Worm (Caenorhabditis elegans) whole organism, L1 larva: Measurements from ENCODE around the gene C05D11.13.
A peak's percentile ranks its signal among the peaks of the same experiment; 100 is the strongest.

ENCODE experiments used
- C04F5.9 ChIP-seq: sonication (generic microtip); optimal IDR thresholded peaks from 2 replicates; lab custom pipeline; 2016; ENCODE audit warnings: missing genetic modification characterization, missing compliant biosample characterization
- C16A3.4 ChIP-seq: fragments of 150-350 bp; optimal IDR thresholded peaks from 2 replicates; lab custom pipeline; 2014; ENCODE audit warnings: missing biosample characterization, missing genetic modification characterization
- F16B12.6 ChIP-seq: fragments of 150-350 bp; optimal IDR thresholded peaks from 2 replicates; lab custom pipeline; 2014; ENCODE audit warnings: missing biosample characterization, missing genetic modification characterization
- ama-1 ChIP-seq: fragments of 150-350 bp; optimal IDR thresholded peaks from 2 replicates; lab custom pipeline; 2014
- blmp-1 ChIP-seq: fragments of 150-350 bp; optimal IDR thresholded peaks from 2 replicates; lab custom pipeline; 2014; ENCODE audit warnings: missing biosample characterization, missing genetic modification characterization
- ceh-63 ChIP-seq: fragments of 200-800 bp; sonication (Bioruptor generic); optimal IDR thresholded peaks from 2 replicates; lab custom pipeline; 2018; ENCODE audit warnings: mild to moderate bottlenecking, missing genetic modification characterization, missing compliant biosample characterization
- ceh-88 ChIP-seq: fragments of 200-800 bp; sonication (Bioruptor generic); IDR thresholded peaks from 2 replicates; pipeline ENCODE4 v1.3.6; 2022; ENCODE audit warnings: missing genetic modification characterization, missing compliant biosample characterization
- ceh-90 ChIP-seq: sonication (generic microtip); optimal IDR thresholded peaks from 2 replicates; lab custom pipeline; 2016; ENCODE audit warnings: missing genetic modification characterization, missing compliant biosample characterization
- dpl-1 ChIP-seq, 3 experiments: fragments of 150-350 bp in 2 of 3; sonication (generic microtip) in 1 of 3; optimal IDR thresholded peaks; 2 replicates each; lab custom pipeline; 2014 to 2017; ENCODE audit warnings: missing biosample characterization in 3 of 3, missing genetic modification characterization in 3 of 3, missing genetic modification reagents in 3 of 3
- efl-3 ChIP-seq: fragments of 200-800 bp; sonication (Bioruptor generic); optimal IDR thresholded peaks from 2 replicates; lab custom pipeline; 2018; ENCODE audit warnings: mild to moderate bottlenecking, missing genetic modification characterization, missing compliant biosample characterization
- elt-2 ChIP-seq: sonication (generic microtip); optimal IDR thresholded peaks from 2 replicates; lab custom pipeline; 2016; ENCODE audit warnings: missing genetic modification characterization, mild to moderate bottlenecking, inconsistent platforms, missing compliant biosample characterization, missing genetic modification reagents
- elt-3 ChIP-seq, 6 experiments: fragments of 150-350 bp in 1 of 6; sonication (generic microtip); optimal IDR thresholded peaks; 2 replicates each; lab custom pipeline; 2017 to 2018; ENCODE audit warnings: missing biosample characterization in 6 of 6, missing genetic modification characterization in 6 of 6, inconsistent platforms in 1 of 6
- fkh-10 ChIP-seq: sonication (generic microtip); optimal IDR thresholded peaks from 2 replicates; lab custom pipeline; 2017; ENCODE audit warnings: missing biosample characterization, missing genetic modification reagents, missing genetic modification characterization
- fkh-4 ChIP-seq: sonication (generic microtip); optimal IDR thresholded peaks from 2 replicates; lab custom pipeline; 2016; ENCODE audit warnings: missing compliant biosample characterization, missing genetic modification characterization, borderline replicate concordance
- fos-1 ChIP-seq: fragments of 150-350 bp; optimal IDR thresholded peaks from 2 replicates; lab custom pipeline; 2014; ENCODE audit warnings: missing biosample characterization, missing genetic modification characterization
- grh-1 ChIP-seq: fragments of 200-800 bp; sonication (Bioruptor generic); IDR thresholded peaks from 2 replicates; pipeline ENCODE4 v1.3.6; 2022; ENCODE audit warnings: missing genetic modification reagents, missing genetic modification characterization, missing compliant biosample characterization
- hlh-4 ChIP-seq: sonication (generic microtip); optimal IDR thresholded peaks from 2 replicates; lab custom pipeline; 2016; ENCODE audit warnings: mild to moderate bottlenecking, missing genetic modification characterization, missing compliant biosample characterization
- hpl-2 ChIP-seq: fragments of 150-350 bp; optimal IDR thresholded peaks from 2 replicates; lab custom pipeline; 2014; ENCODE audit warnings: missing biosample characterization, missing genetic modification reagents, missing genetic modification characterization
- irx-1 ChIP-seq: sonication (generic microtip); optimal IDR thresholded peaks from 2 replicates; lab custom pipeline; 2016; ENCODE audit warnings: missing genetic modification characterization, missing compliant biosample characterization
- isw-1 ChIP-seq: fragments of 200-800 bp; sonication (Bioruptor generic); IDR thresholded peaks from 2 replicates; pipeline ENCODE4 v1.3.6; 2022; ENCODE audit warnings: missing genetic modification characterization, missing compliant biosample characterization
- lin-13 ChIP-seq: fragments of 150-350 bp; optimal IDR thresholded peaks from 2 replicates; lab custom pipeline; 2014; ENCODE audit warnings: missing biosample characterization, missing genetic modification reagents, missing genetic modification characterization
- lin-35 ChIP-seq, 2 experiments: fragments of 150-350 bp; optimal IDR thresholded peaks; 2 replicates each; lab custom pipeline; 2014; ENCODE audit warnings: missing biosample characterization in 2 of 2, missing genetic modification characterization in 2 of 2, missing genetic modification reagents in 2 of 2
- lsy-2 ChIP-seq, 2 experiments: fragments of 150-350 bp; optimal IDR thresholded peaks; 2 replicates each; lab custom pipeline; 2014; ENCODE audit warnings: missing biosample characterization in 2 of 2, missing genetic modification characterization in 2 of 2
- mab-9 ChIP-seq: fragments of 200-800 bp; sonication (Bioruptor generic); IDR thresholded peaks from 2 replicates; pipeline ENCODE4 v1.3.6; 2022; ENCODE audit warnings: missing genetic modification reagents, missing genetic modification characterization, missing compliant biosample characterization
- nhr-237 ChIP-seq: fragments of 150-350 bp; optimal IDR thresholded peaks from 2 replicates; lab custom pipeline; 2014; ENCODE audit warnings: missing biosample characterization, missing genetic modification characterization
- nhr-47 ChIP-seq: sonication (generic microtip); optimal IDR thresholded peaks from 2 replicates; lab custom pipeline; 2016; ENCODE audit warnings: mild to moderate bottlenecking, missing genetic modification characterization, moderate library complexity, missing compliant biosample characterization
- nhr-71 ChIP-seq: sonication (generic microtip); optimal IDR thresholded peaks from 2 replicates; lab custom pipeline; 2016; ENCODE audit warnings: mild to moderate bottlenecking, missing genetic modification characterization, moderate library complexity, missing compliant biosample characterization
- nhr-84 ChIP-seq: sonication (generic microtip); optimal IDR thresholded peaks from 2 replicates; lab custom pipeline; 2017; ENCODE audit warnings: missing biosample characterization, missing genetic modification characterization
- nhr-85 ChIP-seq: sonication (generic microtip); peaks from one replicate; lab custom pipeline; 2016; ENCODE audit warnings: missing genetic modification characterization, inconsistent platforms, missing compliant biosample characterization
- nhr-90 ChIP-seq: sonication (generic microtip); optimal IDR thresholded peaks from 2 replicates; lab custom pipeline; 2016; ENCODE audit warnings: mild to moderate bottlenecking, missing genetic modification characterization, missing compliant biosample characterization; ENCODE audit not compliant: poor library complexity
- pqm-1 ChIP-seq: sonication (generic microtip); optimal IDR thresholded peaks from 3 replicates; lab custom pipeline; 2017; ENCODE audit warnings: missing biosample characterization, missing genetic modification characterization
- snu-23 ChIP-seq: sonication (generic microtip); optimal IDR thresholded peaks from 2 replicates; lab custom pipeline; 2016; ENCODE audit warnings: missing genetic modification characterization, missing compliant biosample characterization
- sup-37 ChIP-seq: fragments of 200-800 bp; sonication (Bioruptor generic); optimal IDR thresholded peaks from 2 replicates; lab custom pipeline; 2018; ENCODE audit warnings: mild to moderate bottlenecking, missing genetic modification characterization, missing compliant biosample characterization
- tlp-1 ChIP-seq: fragments of 150-350 bp; optimal IDR thresholded peaks from 2 replicates; lab custom pipeline; 2014; ENCODE audit warnings: missing biosample characterization, missing genetic modification characterization
- unc-30 ChIP-seq: sonication (generic microtip); optimal IDR thresholded peaks from 2 replicates; lab custom pipeline; 2017; ENCODE audit warnings: missing biosample characterization, missing genetic modification characterization
- unc-86 ChIP-seq: sonication (generic microtip); optimal IDR thresholded peaks from 2 replicates; lab custom pipeline; 2016; ENCODE audit warnings: missing genetic modification characterization, missing compliant biosample characterization
- vab-15 ChIP-seq: sonication (generic microtip); optimal IDR thresholded peaks from 2 replicates; lab custom pipeline; 2017; ENCODE audit warnings: missing genotype, mild to moderate bottlenecking, missing genetic modification characterization, missing compliant biosample characterization
- xbp-1 ChIP-seq: sonication (generic microtip); optimal IDR thresholded peaks from 2 replicates; lab custom pipeline; 2016; ENCODE audit warnings: missing genetic modification characterization, missing compliant biosample characterization
- zip-4 ChIP-seq: fragments of 200-800 bp; sonication (Bioruptor generic); optimal IDR thresholded peaks from 2 replicates; lab custom pipeline; 2018; ENCODE audit warnings: mild to moderate bottlenecking, missing genetic modification characterization, moderate library complexity, missing compliant biosample characterization

Gene C05D11.13

DNA sequence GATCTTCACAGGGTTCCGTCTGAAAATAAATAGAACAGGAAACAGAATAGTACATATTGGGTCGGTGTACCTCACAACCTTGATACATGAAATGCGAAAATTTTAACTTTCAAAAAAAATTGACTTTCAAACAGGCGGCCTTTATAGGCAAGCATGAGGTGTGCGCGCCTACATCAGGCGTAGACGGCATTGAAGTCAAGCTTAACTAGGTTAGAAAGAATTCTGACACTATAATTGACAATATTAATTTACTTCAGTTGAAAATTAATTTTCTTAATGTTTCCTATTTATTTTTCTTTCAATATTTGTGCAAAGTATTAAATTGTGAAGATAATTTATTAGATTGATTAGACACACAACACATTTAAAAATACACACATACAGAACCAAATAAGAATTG, 32.5 kb downstream of the C05D11.13 start, which contains the start of gene C05D11.5:
Gene C05D11.5, minus strand, starts transcription at position 101 of the 400 bp plus-strand sequence.
- TF ChIP-seq nhr-71 (tag; lab: Kevin White, UChicago): no peak
- no peak for TF ChIP-seq lsy-2 (tag; optimal IDR thresholded peaks at IDR 0.05; lab: Kevin White, UChicago)
- no peak for TF ChIP-seq ama-1
- no peak for TF ChIP-seq fos-1 (tag; lab: Kevin White, UChicago)
- TF ChIP-seq nhr-237: no peak
- no peak for TF ChIP-seq unc-30 (tag; lab: Kevin White, UChicago)
- no peak for TF ChIP-seq sup-37 (GFP tag; lab: Kevin White, UChicago)
- no peak for TF ChIP-seq hpl-2 (GFP tag; lab: Kevin White, UChicago)
- TF ChIP-seq ceh-90: no peak
- TF ChIP-seq C04F5.9: no peak
- TF ChIP-seq vab-15 (tag; lab: Kevin White, UChicago): no peak
- no peak for TF ChIP-seq blmp-1 (tag; lab: Kevin White, UChicago)
- TF ChIP-seq tlp-1 (tag; lab: Kevin White, UChicago): no peak
- no peak for TF ChIP-seq nhr-47 (tag; lab: Kevin White, UChicago)
- TF ChIP-seq nhr-90 (tag; lab: Kevin White, UChicago): no peak
- no peak for TF ChIP-seq xbp-1 (tag; lab: Kevin White, UChicago)
- TF ChIP-seq unc-86 (tag; lab: Kevin White, UChicago): no peak

DNA sequence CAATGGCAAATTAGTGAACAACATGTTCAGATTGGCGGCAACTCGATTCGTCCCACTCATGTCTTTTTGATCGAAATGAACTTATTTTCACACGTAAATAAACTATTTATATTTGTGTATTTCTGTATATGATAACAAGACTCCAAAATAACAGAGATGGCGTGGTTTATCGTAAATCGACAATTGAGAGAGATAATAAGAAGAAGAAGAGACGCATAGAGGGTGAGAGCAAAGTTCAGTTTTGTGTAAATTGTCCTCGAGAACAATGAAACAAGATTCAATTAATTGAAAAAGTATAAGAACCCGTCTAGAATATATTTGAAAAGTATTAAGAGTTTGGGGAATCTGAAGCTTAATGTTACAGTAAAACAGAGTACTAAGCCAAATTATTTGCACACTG, 33.0 kb downstream of the C05D11.13 start:
- no peak for TF ChIP-seq irx-1 (tag; lab: Kevin White, UChicago)
- TF ChIP-seq snu-23: peak; percentile 11
- peak; percentile 13 for TF ChIP-seq C16A3.4
- no peak for TF ChIP-seq efl-3 (GFP tag; lab: Kevin White, UChicago)
- TF ChIP-seq unc-86 (tag; lab: Kevin White, UChicago): no peak
- no peak for TF ChIP-seq lin-13 (GFP tag; lab: Kevin White, UChicago)
- TF ChIP-seq fkh-10 (GFP tag; lab: Kevin White, UChicago): no peak
- TF ChIP-seq fkh-4 (tag; lab: Kevin White, UChicago): no peak
- TF ChIP-seq hpl-2 (GFP tag; lab: Kevin White, UChicago): no peak
- TF ChIP-seq nhr-71 (tag; lab: Kevin White, UChicago): peak; percentile 35
- peak; percentile 61 for TF ChIP-seq nhr-85
- no peak for TF ChIP-seq ceh-88
- TF ChIP-seq elt-3 (tag; optimal IDR thresholded peaks at IDR 0.05; lab: Kevin White, UChicago): peak in 1 of 6 experiments; percentile 32
- no peak for TF ChIP-seq grh-1 (GFP tag; lab: Robert Waterston, UW)
- no peak for TF ChIP-seq hlh-4 (tag; lab: Kevin White, UChicago)
- TF ChIP-seq lsy-2 (tag; optimal IDR thresholded peaks at IDR 0.05; lab: Kevin White, UChicago): peak in 1 of 2 experiments; percentile 51
- peak; percentile 25 for TF ChIP-seq elt-2 (tag; lab: Kevin White, UChicago)
- peak in 1 of 2 experiments; percentile 29 for TF ChIP-seq lin-35 (GFP tag; optimal IDR thresholded peaks at IDR 0.05; lab: Kevin White, UChicago)
- peak; percentile 33 for TF ChIP-seq blmp-1 (tag; lab: Kevin White, UChicago)
- no peak for TF ChIP-seq isw-1

DNA sequence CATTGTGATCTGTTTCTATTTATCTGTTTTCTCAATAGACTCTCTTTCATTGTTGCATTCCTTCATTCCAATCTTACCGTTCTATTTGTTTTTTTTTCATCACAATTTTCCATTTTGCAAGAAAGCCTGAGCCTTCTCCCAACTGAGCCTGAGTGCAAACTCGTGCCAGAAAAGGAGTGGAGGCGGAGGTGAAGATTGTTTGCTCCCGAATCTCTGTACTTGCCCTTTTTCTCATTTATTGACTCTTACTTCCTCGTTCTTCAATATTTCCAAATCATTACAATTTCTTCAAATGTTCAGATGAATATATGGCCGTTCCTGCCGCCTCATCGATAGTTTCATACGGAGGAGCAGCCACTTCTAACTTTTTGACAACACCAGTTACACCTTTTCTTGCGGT, 37.6 kb downstream of the C05D11.13 start, which contains the start of gene let-756:
Gene let-756, plus strand, starts transcription at position 301 of the 400 bp plus-strand sequence.
- TF ChIP-seq irx-1 (tag; lab: Kevin White, UChicago): no peak
- no peak for TF ChIP-seq lin-35 (GFP tag; optimal IDR thresholded peaks at IDR 0.05; lab: Kevin White, UChicago)
- no peak for TF ChIP-seq nhr-84 (tag; lab: Kevin White, UChicago)
- TF ChIP-seq pqm-1 (tag; lab: Kevin White, UChicago): no peak
- no peak for TF ChIP-seq F16B12.6 (tag; lab: Kevin White, UChicago)
- TF ChIP-seq mab-9: no peak
- no peak for TF ChIP-seq dpl-1 (GFP tag; optimal IDR thresholded peaks at IDR 0.05; lab: Kevin White, UChicago)
- no peak for TF ChIP-seq snu-23
- no peak for TF ChIP-seq grh-1 (GFP tag; lab: Robert Waterston, UW)
- TF ChIP-seq zip-4 (GFP tag; lab: Kevin White, UChicago): no peak
- TF ChIP-seq ceh-63: no peak
